Fruit fly (Drosophila melanogaster): ENCODE measurements around the gene Ir76a.

Ir76a gene

dm6 chr3L:19846960-19847359 is 47.9 kb downstream of the Ir76a start (continued):
- TF ChIP-seq unc-4 (GFP tag; IDR thresholded peaks at IDR 0.05; ENCODE audit: partially characterized antibody) (no peak), en (GFP tag; optimal IDR thresholded peaks at IDR 0.05) (peak; percentile 14), caup (GFP tag; optimal IDR thresholded peaks at IDR 0.05; ENCODE audit: severe bottlenecking) (peak; percentile 41), CG18599 (GFP tag; optimal IDR thresholded peaks at IDR 0.05) (peak; percentile 55), Trl (optimal IDR thresholded peaks at IDR 0.05) (no peak), Trl (GFP tag; optimal IDR thresholded peaks at IDR 0.05) (peak; percentile 19), CG5180 (GFP tag; optimal IDR thresholded peaks at IDR 0.05) (peak; percentile 24), CG2678 (tag; optimal IDR thresholded peaks at IDR 0.05) (peak; percentile 46), eyg (GFP tag; optimal IDR thresholded peaks at IDR 0.05) (peak; percentile 61), HLH54F (GFP tag; optimal IDR thresholded peaks at IDR 0.05) (no peak), HmgZ (tag; optimal IDR thresholded peaks at IDR 0.05) (peak; percentile 8)

- no peak for TF ChIP-seq pzg (GFP tag; optimal IDR thresholded peaks at IDR 0.05)
- TF ChIP-seq sens (GFP tag), result peak; percentile 31
Observed at dm6 chr3L:19848080-19848479, 49.0 kb downstream of the Ir76a start.
